Worm (Caenorhabditis elegans) whole organism, L3 larva: Measurements from ENCODE around the gene T19H12.12.
A peak's percentile ranks its signal among the peaks of the same experiment; 100 is the strongest.

Experiments used
- ama-1 ChIP-seq: fragments of 150-350 bp; optimal IDR thresholded peaks from 2 replicates; lab custom pipeline; 2018
- ceh-82 ChIP-seq: fragments of 150-350 bp; optimal IDR thresholded peaks from 2 replicates; lab custom pipeline; 2014; ENCODE audit warnings: missing biosample characterization, missing genetic modification characterization
- fkh-10 ChIP-seq: sonication (generic microtip); optimal IDR thresholded peaks from 2 replicates; lab custom pipeline; 2017; ENCODE audit warnings: missing biosample characterization, missing genetic modification reagents, missing genetic modification characterization
- fos-1 ChIP-seq: fragments of 150-350 bp; optimal IDR thresholded peaks from 2 replicates; lab custom pipeline; 2014; ENCODE audit warnings: missing biosample characterization, missing genetic modification characterization
- lin-39 ChIP-seq: fragments of 150-350 bp; optimal IDR thresholded peaks from 2 replicates; lab custom pipeline; 2018; ENCODE audit warnings: missing biosample characterization, missing genetic modification reagents, missing genetic modification characterization
- mdl-1 ChIP-seq: fragments of 150-350 bp; optimal IDR thresholded peaks from 2 replicates; lab custom pipeline; 2014; ENCODE audit warnings: missing biosample characterization, missing genetic modification characterization
- nfya-1 ChIP-seq: sonication (generic microtip); optimal IDR thresholded peaks from 2 replicates; lab custom pipeline; 2017; ENCODE audit warnings: missing genetic modification characterization, mild to moderate bottlenecking, missing compliant biosample characterization, antibody characterized with exemption, moderate library complexity; ENCODE audit not compliant: insufficient read depth
- nhr-12 ChIP-seq: fragments of 150-350 bp; optimal IDR thresholded peaks from 2 replicates; lab custom pipeline; 2014; ENCODE audit warnings: missing biosample characterization, missing genetic modification characterization
- nhr-77 ChIP-seq: fragments of 150-350 bp; optimal IDR thresholded peaks from 2 replicates; lab custom pipeline; 2014; ENCODE audit warnings: missing biosample characterization, missing genetic modification characterization
- pha-4 ChIP-seq: fragments of 150-350 bp; optimal IDR thresholded peaks from 2 replicates; lab custom pipeline; 2014; ENCODE audit warnings: missing biosample characterization, missing genetic modification reagents, missing genetic modification characterization
- snpc-4 ChIP-seq: fragments of 150-350 bp; optimal IDR thresholded peaks from 2 replicates; lab custom pipeline; 2014; ENCODE audit warnings: missing biosample characterization, missing genetic modification characterization
- unc-39 ChIP-seq: sonication (generic microtip); optimal IDR thresholded peaks from 4 replicates; lab custom pipeline; 2017; ENCODE audit warnings: missing biosample characterization, missing genetic modification characterization
- zag-1 ChIP-seq: fragments of 150-350 bp; optimal IDR thresholded peaks from 2 replicates; lab custom pipeline; 2014; ENCODE audit warnings: missing biosample characterization, missing genetic modification characterization
- ztf-11 ChIP-seq: fragments of 150-350 bp; optimal IDR thresholded peaks from 2 replicates; lab custom pipeline; 2014; ENCODE audit warnings: missing biosample characterization, missing genetic modification characterization

ce11 chrV:4844591-4844990 is 40.0 kb upstream of the T19H12.12 start, which contains the start of gene abhd-5.2:
- TF ChIP-seq pha-4 = peak; percentile 50
- no peak for TF ChIP-seq nhr-77 (tag; lab: Kevin White, UChicago)
- TF ChIP-seq unc-39 (tag; lab: Kevin White, UChicago) = no peak
- no peak for TF ChIP-seq fkh-10 (GFP tag; lab: Kevin White, UChicago)
- TF ChIP-seq zag-1 (tag; lab: Kevin White, UChicago) = no peak
- no peak for TF ChIP-seq ama-1 (lab: Kevin White, UChicago)
- no peak for TF ChIP-seq fos-1 (tag; lab: Kevin White, UChicago)
- TF ChIP-seq ztf-11 (tag; lab: Kevin White, UChicago) = no peak
- TF ChIP-seq nfya-1 (tag; lab: Kevin White, UChicago) = peak; percentile 62
- no peak for TF ChIP-seq mdl-1 (tag; lab: Kevin White, UChicago)
- TF ChIP-seq ceh-82 (tag; lab: Kevin White, UChicago) = no peak
- peak; percentile 48 for TF ChIP-seq lin-39 (tag; lab: Kevin White, UChicago)
- TF ChIP-seq nhr-12 (tag; lab: Kevin White, UChicago) = no peak
- peak; percentile 48 for TF ChIP-seq snpc-4
